Fruit fly (Drosophila melanogaster) whole organism, embryonic: ENCODE measurements around the gene Mrm2.

Source experiments
- Aef1 ChIP-seq: fragments of 200-800 bp; sonication (Bioruptor generic); IDR thresholded peaks from 3 replicates; pipeline ENCODE4 v1.3.6; 2022; ENCODE audit warnings: missing biosample characterization, missing genetic modification characterization
- CG10267 ChIP-seq: fragments of 200-800 bp; sonication (Bioruptor generic); optimal IDR thresholded peaks from 2 replicates; lab custom pipeline; 2018; ENCODE audit warnings: missing biosample characterization, mild to moderate bottlenecking, missing genetic modification characterization, moderate library complexity
- CG10431 ChIP-seq: fragments of 200-800 bp; sonication (Bioruptor generic); optimal IDR thresholded peaks from 3 replicates; lab custom pipeline; 2018; ENCODE audit warnings: missing biosample characterization, mild to moderate bottlenecking, missing genetic modification characterization
- CG11085 ChIP-seq: fragments of 200-800 bp; sonication (Bioruptor generic); IDR thresholded peaks from 2 replicates; pipeline ENCODE4 v1.3.6; 2022; ENCODE audit warnings: missing biosample characterization, missing genetic modification characterization
- CG11456 ChIP-seq: fragments of 200-800 bp; sonication (Bioruptor generic); IDR thresholded peaks from 3 replicates; pipeline ENCODE4 v1.3.6; 2022; ENCODE audit warnings: missing biosample characterization, missing genetic modification characterization
- CG12236 ChIP-seq: fragments of 200-800 bp; sonication (Bioruptor generic); optimal IDR thresholded peaks from 2 replicates; lab custom pipeline; 2016; ENCODE audit warnings: missing biosample characterization, missing genetic modification characterization
- CG1233 ChIP-seq: fragments of 200-800 bp; sonication (Bioruptor generic); optimal IDR thresholded peaks from 4 replicates; lab custom pipeline; 2018; ENCODE audit warnings: missing biosample characterization, mild to moderate bottlenecking, missing genetic modification characterization
- CG12659 ChIP-seq: fragments of 200-800 bp; sonication (Bioruptor generic); optimal IDR thresholded peaks from 3 replicates; lab custom pipeline; 2017; ENCODE audit warnings: mild to moderate bottlenecking, missing biosample characterization, missing genetic modification reagents, missing genetic modification characterization
- CG13287 ChIP-seq: fragments of 200-800 bp; sonication (Bioruptor generic); IDR thresholded peaks from 2 replicates; pipeline ENCODE4 v1.3.6; 2022; ENCODE audit warnings: missing biosample characterization, missing genetic modification characterization; ENCODE audit not compliant: partially characterized antibody
- CG16815 ChIP-seq: fragments of 200-800 bp; sonication (Bioruptor generic); optimal IDR thresholded peaks from 3 replicates; lab custom pipeline; 2017; ENCODE audit warnings: missing biosample characterization, mild to moderate bottlenecking, missing genetic modification characterization
- CG17186 ChIP-seq: fragments of 200-800 bp; sonication (Bioruptor generic); optimal IDR thresholded peaks from 3 replicates; lab custom pipeline; 2017; ENCODE audit warnings: missing biosample characterization, missing genetic modification reagents, missing genetic modification characterization
- CG17328 ChIP-seq: fragments of 200-800 bp; sonication (Bioruptor generic); IDR thresholded peaks from 2 replicates; pipeline ENCODE4 v1.3.6; 2022; ENCODE audit warnings: missing biosample characterization, missing genetic modification characterization
- CG17612 ChIP-seq: fragments of 200-800 bp; sonication (Bioruptor generic); IDR thresholded peaks from 2 replicates; pipeline ENCODE4 v1.3.6; 2022; ENCODE audit warnings: missing biosample characterization, missing genetic modification characterization
- CG17802 ChIP-seq: fragments of 200-800 bp; sonication (Bioruptor generic); optimal IDR thresholded peaks from 2 replicates; lab custom pipeline; 2018; ENCODE audit warnings: missing biosample characterization, mild to moderate bottlenecking, missing genetic modification characterization, moderate library complexity
- CG42726 ChIP-seq: fragments of 200-800 bp; sonication (Bioruptor generic); IDR thresholded peaks from 2 replicates; pipeline ENCODE4 v1.3.6; 2022; ENCODE audit warnings: missing biosample characterization, missing genetic modification characterization; ENCODE audit not compliant: partially characterized antibody
- CG4360 ChIP-seq: fragments of 200-800 bp; sonication (Bioruptor generic); IDR thresholded peaks from 2 replicates; pipeline ENCODE4 v1.3.6; 2022; ENCODE audit warnings: missing biosample characterization, missing genetic modification characterization
- CG4424 ChIP-seq: fragments of 200-800 bp; sonication (Bioruptor generic); optimal IDR thresholded peaks from 3 replicates; lab custom pipeline; 2016; ENCODE audit warnings: missing biosample characterization, missing genetic modification characterization
- CG6791 ChIP-seq: fragments of 200-800 bp; sonication (Bioruptor generic); IDR thresholded peaks from 3 replicates; pipeline ENCODE4 v1.3.6; 2022; ENCODE audit warnings: missing biosample characterization, missing genetic modification characterization; ENCODE audit not compliant: partially characterized antibody
- CG6813 ChIP-seq: fragments of 200-800 bp; sonication (Bioruptor generic); optimal IDR thresholded peaks from 2 replicates; lab custom pipeline; 2017; ENCODE audit warnings: missing biosample characterization, missing genetic modification characterization, mild to moderate bottlenecking, moderate library complexity, missing genetic modification reagents
- CG7372 ChIP-seq: fragments of 200-800 bp; sonication (Bioruptor generic); IDR thresholded peaks from 2 replicates; pipeline ENCODE4 v1.3.6; 2022; ENCODE audit warnings: missing biosample characterization, missing genetic modification characterization
- CG8478 ChIP-seq: fragments of >200 bp; optimal IDR thresholded peaks from 2 replicates; lab custom pipeline; 2018
- Dip2 ChIP-seq: fragments of 200-800 bp; sonication (Bioruptor generic); IDR thresholded peaks from 2 replicates; pipeline ENCODE4 v1.3.6; 2022; ENCODE audit warnings: missing biosample characterization, missing genetic modification characterization
- Eip74EF ChIP-seq, 2 experiments: fragments of 200-800 bp in 1 of 2; fragments of >200 bp in 1 of 2; sonication (Bioruptor generic) in 1 of 2; optimal IDR thresholded peaks; 2 replicates each; lab custom pipeline; 2017 to 2019; ENCODE audit warnings: missing biosample characterization in 2 of 2, missing genetic modification characterization in 2 of 2, mild to moderate bottlenecking in 1 of 2, moderate library complexity in 1 of 2
- Elba2 ChIP-seq: fragments of 200-800 bp; sonication (Bioruptor generic); optimal IDR thresholded peaks from 3 replicates; lab custom pipeline; 2016; ENCODE audit warnings: missing biosample characterization, missing genetic modification characterization
- Hmr ChIP-seq: fragments of 200-800 bp; sonication (Bioruptor generic); optimal IDR thresholded peaks from 3 replicates; lab custom pipeline; 2017; ENCODE audit warnings: mild to moderate bottlenecking, missing biosample characterization, missing genetic modification reagents, missing genetic modification characterization
- Hmx ChIP-seq: fragments of 200-800 bp; sonication (Bioruptor generic); optimal IDR thresholded peaks from 2 replicates; lab custom pipeline; 2016; ENCODE audit warnings: missing biosample characterization, missing genetic modification characterization
- Hr3 ChIP-seq: fragments of 200-800 bp; sonication (Bioruptor generic); optimal IDR thresholded peaks from 3 replicates; lab custom pipeline; 2016; ENCODE audit warnings: missing biosample characterization, missing genetic modification characterization
- NC2β ChIP-seq: fragments of 200-800 bp; sonication (Bioruptor generic); optimal IDR thresholded peaks from 2 replicates; lab custom pipeline; 2016; ENCODE audit warnings: missing biosample characterization, missing genetic modification characterization
- NFAT ChIP-seq: fragments of 200-800 bp; sonication (Bioruptor generic); IDR thresholded peaks from 2 replicates; pipeline ENCODE4 v1.3.6; 2022; ENCODE audit warnings: missing biosample characterization, missing genetic modification characterization
- Neu2 ChIP-seq: fragments of 200-800 bp; sonication (Bioruptor generic); optimal IDR thresholded peaks from 3 replicates; lab custom pipeline; 2016; ENCODE audit warnings: missing biosample characterization, missing genetic modification characterization, borderline replicate concordance
- Ravus ChIP-seq: fragments of 200-800 bp; sonication (Bioruptor generic); IDR thresholded peaks from 2 replicates; pipeline ENCODE4 v1.3.6; 2022; ENCODE audit warnings: missing biosample characterization, missing genetic modification characterization
- Spps ChIP-seq: fragments of 200-800 bp; sonication (Bioruptor generic); optimal IDR thresholded peaks from 2 replicates; lab custom pipeline; 2018; ENCODE audit warnings: missing biosample characterization, mild to moderate bottlenecking, missing genetic modification characterization
- ab ChIP-seq: fragments of 200-800 bp; sonication (Bioruptor generic); optimal IDR thresholded peaks from 2 replicates; lab custom pipeline; 2016; ENCODE audit warnings: missing biosample characterization, missing genetic modification characterization
- abd-A ChIP-seq: fragments of 200-800 bp; sonication (Bioruptor generic); optimal IDR thresholded peaks from 3 replicates; lab custom pipeline; 2019; ENCODE audit warnings: missing biosample characterization, mild to moderate bottlenecking, missing genetic modification characterization, moderate library complexity
- ap ChIP-seq: fragments of 200-800 bp; sonication (Bioruptor generic); IDR thresholded peaks from 2 replicates; pipeline ENCODE4 v1.3.6; 2022; ENCODE audit warnings: missing biosample characterization, missing genetic modification characterization
- caup ChIP-seq: fragments of 200-800 bp; sonication (Bioruptor generic); optimal IDR thresholded peaks from 3 replicates; lab custom pipeline; 2017; ENCODE audit warnings: missing biosample characterization, mild to moderate bottlenecking, missing genetic modification characterization, moderate library complexity; ENCODE audit not compliant: severe bottlenecking
- corto ChIP-seq: fragments of 200-800 bp; sonication (Bioruptor generic); optimal IDR thresholded peaks from 2 replicates; lab custom pipeline; 2016; ENCODE audit warnings: missing biosample characterization, mild to moderate bottlenecking, missing genetic modification characterization, moderate library complexity
- crp ChIP-seq, 2 experiments: fragments of 200-800 bp; sonication (Bioruptor generic); optimal IDR thresholded peaks; 2 replicates in 1 of 2; 3 replicates in 1 of 2; lab custom pipeline; 2017; ENCODE audit warnings: missing biosample characterization in 2 of 2, missing genetic modification characterization in 2 of 2, mild to moderate bottlenecking in 1 of 2, moderate library complexity in 1 of 2
- cwo ChIP-seq: fragments of 200-800 bp; sonication (Bioruptor generic); optimal IDR thresholded peaks from 3 replicates; lab custom pipeline; 2017; ENCODE audit warnings: missing biosample characterization, missing genetic modification characterization, mild to moderate bottlenecking, moderate library complexity, missing genetic modification reagents
- fd64A ChIP-seq: fragments of 200-800 bp; sonication (Bioruptor generic); optimal IDR thresholded peaks from 3 replicates; lab custom pipeline; 2018; ENCODE audit warnings: missing biosample characterization, mild to moderate bottlenecking, missing genetic modification characterization
- ken ChIP-seq: fragments of 200-800 bp; sonication (Bioruptor generic); IDR thresholded peaks from 3 replicates; pipeline ENCODE4 v1.3.6; 2022; ENCODE audit warnings: missing biosample characterization, missing genetic modification characterization
- lilli ChIP-seq: fragments of 200-800 bp; sonication (Bioruptor generic); optimal IDR thresholded peaks from 3 replicates; lab custom pipeline; 2016; ENCODE audit warnings: missing biosample characterization, missing genetic modification characterization
- lola ChIP-seq, 3 experiments: fragments of >200 bp in 2 of 3; fragments of 200-800 bp in 1 of 3; sonication (Bioruptor generic) in 1 of 3; optimal IDR thresholded peaks; 2 replicates each; lab custom pipeline; 2017 to 2019; ENCODE audit warnings: missing biosample characterization in 3 of 3, missing genetic modification characterization in 3 of 3, mild to moderate bottlenecking in 1 of 3, moderate library complexity in 1 of 3
- oc ChIP-seq: fragments of 200-800 bp; sonication (Bioruptor generic); optimal IDR thresholded peaks from 2 replicates; lab custom pipeline; 2018; ENCODE audit warnings: missing biosample characterization, mild to moderate bottlenecking, missing genetic modification characterization, moderate library complexity
- pzg ChIP-seq: fragments of 200-800 bp; sonication (Bioruptor generic); optimal IDR thresholded peaks from 3 replicates; lab custom pipeline; 2018; ENCODE audit warnings: missing biosample characterization, mild to moderate bottlenecking, missing genetic modification characterization, moderate library complexity
- ranshi ChIP-seq: fragments of 200-800 bp; sonication (Bioruptor generic); IDR thresholded peaks from 2 replicates; pipeline ENCODE4 v1.3.6; 2022; ENCODE audit warnings: missing biosample characterization, missing genetic modification characterization
- ro ChIP-seq: fragments of 200-800 bp; sonication (Bioruptor generic); IDR thresholded peaks from 2 replicates; pipeline ENCODE4 v1.3.6; 2022; ENCODE audit warnings: missing biosample characterization, missing genetic modification characterization
- zen ChIP-seq: fragments of 200-800 bp; sonication (Bioruptor generic); optimal IDR thresholded peaks from 3 replicates; lab custom pipeline; 2018; ENCODE audit warnings: missing biosample characterization, mild to moderate bottlenecking, missing genetic modification characterization, moderate library complexity

Gene Mrm2

DNA sequence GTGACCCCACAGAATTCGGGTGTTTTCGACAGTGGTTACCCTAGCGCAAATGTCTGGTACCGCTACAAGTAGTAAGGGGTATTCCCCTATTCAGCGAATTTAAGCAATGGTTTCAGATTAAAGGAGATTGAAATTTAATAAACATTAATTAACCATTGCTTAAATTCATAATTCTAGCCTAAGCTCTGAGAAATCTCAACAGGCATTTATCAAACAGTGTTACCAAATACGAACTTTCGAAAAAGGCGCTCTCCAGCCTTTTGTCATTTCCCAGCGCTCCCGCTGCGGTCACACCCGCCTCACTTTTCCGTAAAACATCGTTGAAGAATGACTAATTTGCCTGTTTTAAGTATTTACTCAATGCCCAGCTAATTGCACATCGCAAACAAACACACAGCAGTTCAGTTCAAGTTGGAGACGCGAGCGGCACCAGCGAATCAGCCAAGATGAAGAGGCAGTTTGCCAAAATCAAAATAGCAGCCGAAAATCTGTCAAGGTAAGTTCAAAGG lies 43.5 kb downstream of the Mrm2 start, which contains the start of the genes Surf6 and RhoGAP92B (continued):
- TF ChIP-seq ranshi (GFP tag; lab: Robert Waterston, UW) (0 out of 2 replicates have a peak, but pooled peaks have one; percentile 25), Eip74EF (GFP tag; optimal IDR thresholded peaks at IDR 0.05; lab: Kevin White, UChicago) (peak in 1 of 2 experiments; percentile 60), CG11456 (no peak), lilli (GFP tag; lab: Kevin White, UChicago) (peak; percentile 71), CG17186 (peak; percentile 91), CG12236 (GFP tag; lab: Kevin White, UChicago) (no peak), Ravus (GFP tag; lab: Robert Waterston, UW) (no peak), CG10431 (peak; percentile 68), CG17802 (tag; lab: Kevin White, UChicago) (peak; percentile 44), zen (tag; lab: Kevin White, UChicago) (peak; percentile 53), crp (GFP tag; optimal IDR thresholded peaks at IDR 0.05; lab: Kevin White, UChicago) (peak in 1 of 2 experiments; percentile 62), Hmx (no peak), CG1233 (GFP tag; lab: Kevin White, UChicago) (peak; percentile 65), Hr3 (GFP tag; lab: Kevin White, UChicago) (peak; percentile 40), lola (GFP tag; optimal IDR thresholded peaks at IDR 0.05; lab: Kevin White, UChicago) (peak in 1 of 3 experiments; percentile 44), ab (GFP tag; lab: Kevin White, UChicago) (no peak), oc (tag; lab: Kevin White, UChicago) (no peak), ro (no peak), abd-A (tag; lab: Kevin White, UChicago) (peak; percentile 11), Aef1 (GFP tag; lab: Robert Waterston, UW) (peak; percentile 35; the same call in 1 of the 3 replicates), Dip2 (GFP tag; lab: Robert Waterston, UW) (no peak), CG17612 (GFP tag; lab: Robert Waterston, UW) (0 out of 2 replicates have a peak, but pooled peaks have one; percentile 23), Spps (tag; lab: Kevin White, UChicago) (peak; percentile 4), NFAT (GFP tag; lab: Robert Waterston, UW) (peak; percentile 31; the same call in 1 of the 2 replicates), pzg (GFP tag; lab: Kevin White, UChicago) (peak; percentile 95), CG17328 (GFP tag; lab: Robert Waterston, UW) (peak; percentile 30; the same call in 1 of the 2 replicates), ap (GFP tag; lab: Robert Waterston, UW) (no peak), CG42726 (no peak; the same call in 1 of the 2 replicates), CG7372 (GFP tag; lab: Robert Waterston, UW) (no peak), CG10267 (peak; percentile 77), caup (GFP tag; lab: Kevin White, UChicago) (peak; percentile 71), CG6813 (peak; percentile 37), cwo (peak; percentile 95), NC2β (peak; percentile 78), CG11085 (GFP tag; lab: Robert Waterston, UW) (no peak), Hmr (peak; percentile 85), CG13287 (GFP tag; lab: Robert Waterston, UW) (peak; percentile 78), CG8478 (lab: Kevin White, UChicago) (no peak), CG4424 (GFP tag; lab: Kevin White, UChicago) (peak; percentile 49), CG4360 (GFP tag; lab: Robert Waterston, UW) (0 out of 2 replicates have a peak, but pooled peaks have one; percentile 8), CG16815 (no peak), CG12659 (GFP tag; lab: Kevin White, UChicago) (peak; percentile 88), fd64A (GFP tag; lab: Kevin White, UChicago) (peak; percentile 23), ken (GFP tag; lab: Robert Waterston, UW) (0 out of 3 replicates have a peak, but pooled peaks have one; percentile 37), CG6791 (0 out of 3 replicates have a peak, but pooled peaks have one; percentile 43), corto (GFP tag; lab: Kevin White, UChicago) (no peak), Neu2 (GFP tag; lab: Kevin White, UChicago) (no peak), Elba2 (GFP tag; lab: Kevin White, UChicago) (peak; percentile 43)
